Fruit fly (Drosophila melanogaster) whole organism, embryonic: ENCODE results near the gene Tim17b1.

Source experiments
- Antp ChIP-seq: fragments of 200-800 bp; sonication (Bioruptor generic); optimal IDR thresholded peaks from 3 replicates; lab custom pipeline; 2016; ENCODE audit warnings: missing biosample characterization, missing genetic modification characterization
- Bdp1 ChIP-seq: fragments of 200-800 bp; sonication (Bioruptor generic); optimal IDR thresholded peaks from 3 replicates; lab custom pipeline; 2016; ENCODE audit warnings: missing biosample characterization, missing genetic modification characterization
- Blimp-1 ChIP-seq: fragments of 200-800 bp; sonication (Bioruptor generic); optimal IDR thresholded peaks from 3 replicates; lab custom pipeline; 2018; ENCODE audit warnings: missing biosample characterization, missing genetic modification characterization, mild to moderate bottlenecking, moderate library complexity, missing genetic modification reagents
- CG10209 ChIP-seq: fragments of 200-800 bp; sonication (Bioruptor generic); optimal IDR thresholded peaks from 3 replicates; lab custom pipeline; 2017; ENCODE audit warnings: missing biosample characterization, mild to moderate bottlenecking, missing genetic modification characterization, missing genetic modification reagents
- CG11695 ChIP-seq: fragments of 200-800 bp; sonication (Bioruptor generic); IDR thresholded peaks from 3 replicates; pipeline ENCODE4 v1.3.6; 2022; ENCODE audit warnings: missing biosample characterization, missing genetic modification characterization
- CG12155 ChIP-seq: fragments of 200-800 bp; sonication (Bioruptor generic); optimal IDR thresholded peaks from 3 replicates; lab custom pipeline; 2016; ENCODE audit warnings: missing biosample characterization, missing genetic modification characterization
- CG12236 ChIP-seq: fragments of 200-800 bp; sonication (Bioruptor generic); optimal IDR thresholded peaks from 2 replicates; lab custom pipeline; 2016; ENCODE audit warnings: missing biosample characterization, missing genetic modification characterization
- CG15269 ChIP-seq: fragments of 200-800 bp; sonication (Bioruptor generic); optimal IDR thresholded peaks from 2 replicates; lab custom pipeline; 2018; ENCODE audit warnings: missing biosample characterization, mild to moderate bottlenecking, missing genetic modification characterization, moderate library complexity
- CG16815 ChIP-seq: fragments of 200-800 bp; sonication (Bioruptor generic); optimal IDR thresholded peaks from 3 replicates; lab custom pipeline; 2017; ENCODE audit warnings: missing biosample characterization, mild to moderate bottlenecking, missing genetic modification characterization
- CG17328 ChIP-seq: fragments of 200-800 bp; sonication (Bioruptor generic); IDR thresholded peaks from 2 replicates; pipeline ENCODE4 v1.3.6; 2022; ENCODE audit warnings: missing biosample characterization, missing genetic modification characterization
- CG17359 ChIP-seq: fragments of 200-800 bp; sonication (Bioruptor generic); optimal IDR thresholded peaks from 3 replicates; lab custom pipeline; 2018; ENCODE audit warnings: missing biosample characterization, mild to moderate bottlenecking, missing genetic modification characterization, moderate library complexity
- CG18011 ChIP-seq: fragments of 200-800 bp; sonication (Bioruptor generic); optimal IDR thresholded peaks from 2 replicates; lab custom pipeline; 2017; ENCODE audit warnings: missing biosample characterization, missing genetic modification characterization, mild to moderate bottlenecking, moderate library complexity, missing genotype
- CG32767 ChIP-seq: fragments of 200-800 bp; sonication (Bioruptor generic); IDR thresholded peaks from 2 replicates; pipeline ENCODE4 v1.3.6; 2022; ENCODE audit warnings: missing biosample characterization, missing genetic modification characterization
- CG5245 ChIP-seq: fragments of 200-800 bp; sonication (Bioruptor generic); optimal IDR thresholded peaks from 3 replicates; lab custom pipeline; 2016; ENCODE audit warnings: missing biosample characterization, missing genetic modification characterization
- CG7786 ChIP-seq: fragments of 200-800 bp; sonication (Bioruptor generic); optimal IDR thresholded peaks from 2 replicates; lab custom pipeline; 2016; ENCODE audit warnings: missing biosample characterization, missing genetic modification characterization
- CG9727 ChIP-seq: fragments of 200-800 bp; sonication (Bioruptor generic); optimal IDR thresholded peaks from 3 replicates; lab custom pipeline; 2017; ENCODE audit warnings: missing biosample characterization, mild to moderate bottlenecking, missing genetic modification characterization
- Chrac-16 ChIP-seq: fragments of 200-800 bp; sonication (Bioruptor generic); optimal IDR thresholded peaks from 3 replicates; lab custom pipeline; 2016; ENCODE audit warnings: missing biosample characterization, missing genetic modification characterization
- CoRest ChIP-seq: fragments of 200-800 bp; sonication (Bioruptor generic); optimal IDR thresholded peaks from 3 replicates; lab custom pipeline; 2018; ENCODE audit warnings: missing biosample characterization, mild to moderate bottlenecking, missing genetic modification characterization, moderate library complexity
- Dbx ChIP-seq: fragments of 200-800 bp; sonication (Bioruptor generic); IDR thresholded peaks from 3 replicates; pipeline ENCODE4 v1.3.6; 2022; ENCODE audit warnings: missing biosample characterization, missing genetic modification characterization
- Gug ChIP-seq: fragments of 200-800 bp; sonication (Bioruptor generic); IDR thresholded peaks from 4 replicates; pipeline ENCODE4 v1.3.6; 2022; ENCODE audit warnings: missing biosample characterization, missing genetic modification characterization
- Hand ChIP-seq: fragments of 200-800 bp; sonication (Bioruptor generic); optimal IDR thresholded peaks from 2 replicates; lab custom pipeline; 2017; ENCODE audit warnings: mild to moderate bottlenecking, missing biosample characterization, missing genetic modification reagents, missing genetic modification characterization
- Neu2 ChIP-seq: fragments of 200-800 bp; sonication (Bioruptor generic); optimal IDR thresholded peaks from 3 replicates; lab custom pipeline; 2016; ENCODE audit warnings: missing biosample characterization, missing genetic modification characterization, borderline replicate concordance
- Nf-YA ChIP-seq: fragments of 200-800 bp; sonication (Bioruptor generic); IDR thresholded peaks from 2 replicates; pipeline ENCODE4 v1.3.6; 2022; ENCODE audit warnings: missing biosample characterization, missing genetic modification characterization
- Side ChIP-seq: fragments of 200-800 bp; sonication (Bioruptor generic); optimal IDR thresholded peaks from 2 replicates; lab custom pipeline; 2016; ENCODE audit warnings: missing biosample characterization, missing genetic modification characterization
- Xrp1 ChIP-seq: fragments of 200-800 bp; sonication (Bioruptor generic); IDR thresholded peaks from 2 replicates; pipeline ENCODE4 v1.3.6; 2022; ENCODE audit warnings: missing biosample characterization, missing genetic modification characterization
- ase ChIP-seq: fragments of 200-800 bp; sonication (Bioruptor generic); IDR thresholded peaks from 3 replicates; pipeline ENCODE4 v1.3.6; 2022; ENCODE audit warnings: missing biosample characterization, missing genetic modification characterization
- da ChIP-seq: fragments of 200-800 bp; sonication (Bioruptor generic); optimal IDR thresholded peaks from 2 replicates; lab custom pipeline; 2016; ENCODE audit warnings: missing biosample characterization, missing genetic modification characterization
- dmrt99B ChIP-seq: fragments of 200-800 bp; sonication (Bioruptor generic); optimal IDR thresholded peaks from 2 replicates; lab custom pipeline; 2018; ENCODE audit warnings: missing biosample characterization, mild to moderate bottlenecking, missing genetic modification characterization, moderate library complexity
- dpn ChIP-seq, 2 experiments: fragments of 200-800 bp; sonication (Bioruptor generic); optimal IDR thresholded peaks; 3 replicates each; lab custom pipeline; 2016; ENCODE audit warnings: missing biosample characterization in 2 of 2, missing genetic modification characterization in 2 of 2
- esg ChIP-seq: fragments of 200-800 bp; sonication (Bioruptor generic); conservative IDR thresholded peaks from 2 replicates; pipeline ENCODE4 v1.3.6; 2022; ENCODE audit warnings: missing biosample characterization, missing genetic modification characterization
- eyg ChIP-seq: fragments of 200-800 bp; sonication (Bioruptor generic); optimal IDR thresholded peaks from 3 replicates; lab custom pipeline; 2016; ENCODE audit warnings: missing biosample characterization, missing genetic modification characterization
- fd64A ChIP-seq: fragments of 200-800 bp; sonication (Bioruptor generic); optimal IDR thresholded peaks from 3 replicates; lab custom pipeline; 2018; ENCODE audit warnings: missing biosample characterization, mild to moderate bottlenecking, missing genetic modification characterization
- hkb ChIP-seq, 2 experiments: fragments of 200-800 bp in 1 of 2; fragments of >200 bp in 1 of 2; sonication (Bioruptor generic) in 1 of 2; IDR thresholded peaks in 1 of 2; optimal IDR thresholded peaks in 1 of 2; 2 replicates each; pipeline versions ENCODE4 v1.3.6 to Lab custom; 2017 to 2022; ENCODE audit warnings: missing biosample characterization in 1 of 2, missing genetic modification characterization in 1 of 2
- hth ChIP-seq: fragments of >200 bp; optimal IDR thresholded peaks from 2 replicates; lab custom pipeline; 2017; ENCODE audit warnings: inconsistent platforms
- lab ChIP-seq: fragments of 200-800 bp; sonication (Bioruptor generic); optimal IDR thresholded peaks from 3 replicates; lab custom pipeline; 2017; ENCODE audit warnings: missing biosample characterization, missing genetic modification characterization, mild to moderate bottlenecking, moderate library complexity, missing genetic modification reagents
- lilli ChIP-seq: fragments of 200-800 bp; sonication (Bioruptor generic); optimal IDR thresholded peaks from 3 replicates; lab custom pipeline; 2016; ENCODE audit warnings: missing biosample characterization, missing genetic modification characterization
- nom ChIP-seq: fragments of 200-800 bp; sonication (Bioruptor generic); optimal IDR thresholded peaks from 2 replicates; lab custom pipeline; 2017; ENCODE audit warnings: missing biosample characterization, missing genetic modification characterization, mild to moderate bottlenecking, moderate library complexity, missing genetic modification reagents
- p53 ChIP-seq: fragments of 200-800 bp; sonication (Bioruptor generic); optimal IDR thresholded peaks from 2 replicates; lab custom pipeline; 2016; ENCODE audit warnings: missing biosample characterization, missing genetic modification characterization
- pan ChIP-seq, 4 experiments: fragments of >200 bp in 3 of 4; fragments of 200-800 bp in 1 of 4; sonication (Bioruptor generic) in 1 of 4; optimal IDR thresholded peaks in 3 of 4; IDR thresholded peaks in 1 of 4; 2 replicates each; pipeline versions ENCODE4 v1.3.6 to Lab custom; 2017 to 2022; ENCODE audit warnings: missing biosample characterization in 2 of 4, missing genetic modification characterization in 2 of 4, mixed read lengths in 1 of 4
- phol ChIP-seq: fragments of 200-800 bp; sonication (Bioruptor generic); optimal IDR thresholded peaks from 3 replicates; lab custom pipeline; 2018; ENCODE audit warnings: missing biosample characterization, mild to moderate bottlenecking, missing genetic modification characterization, moderate library complexity
- sens ChIP-seq: fragments of 200-800 bp; sonication (Bioruptor generic); peaks from one replicate; lab custom pipeline; 2016; ENCODE audit warnings: missing biosample characterization, missing genetic modification characterization
- slp2 ChIP-seq: fragments of 200-800 bp; sonication (Bioruptor generic); optimal IDR thresholded peaks from 2 replicates; lab custom pipeline; 2016; ENCODE audit warnings: missing biosample characterization, missing genetic modification characterization
- sug ChIP-seq: fragments of 200-800 bp; optimal IDR thresholded peaks from 2 replicates; lab custom pipeline; 2019; ENCODE audit warnings: missing biosample characterization, mild to moderate bottlenecking, missing genetic modification characterization, moderate library complexity
- tgo ChIP-seq: fragments of 200-800 bp; sonication (Bioruptor generic); IDR thresholded peaks from 3 replicates; pipeline ENCODE4 v1.3.6; 2022; ENCODE audit warnings: missing biosample characterization, missing genetic modification characterization
- tio ChIP-seq: fragments of 200-800 bp; sonication (Bioruptor generic); optimal IDR thresholded peaks from 2 replicates; lab custom pipeline; 2017; ENCODE audit warnings: missing biosample characterization, missing genetic modification characterization, inconsistent platforms
- tll ChIP-seq, 2 experiments: fragments of 200-800 bp in 1 of 2; fragments of >200 bp in 1 of 2; sonication (Bioruptor generic) in 1 of 2; optimal IDR thresholded peaks; 2 replicates each; lab custom pipeline; 2017 to 2019; ENCODE audit warnings: missing biosample characterization in 2 of 2, missing genetic modification characterization in 2 of 2, mild to moderate bottlenecking in 1 of 2, moderate library complexity in 1 of 2
- usp ChIP-seq: fragments of >200 bp; optimal IDR thresholded peaks from 2 replicates; lab custom pipeline; 2017; ENCODE audit warnings: missing biosample characterization, missing genetic modification characterization
- zfh2 ChIP-seq: fragments of 200-800 bp; sonication (Bioruptor generic); optimal IDR thresholded peaks from 2 replicates; lab custom pipeline; 2016; ENCODE audit warnings: missing biosample characterization, missing genetic modification characterization

Gene Tim17b1

dm6 chr3R:5250530-5251242 lies 49.3 kb upstream of the Tim17b1 start (continued):
- TF ChIP-seq lilli (GFP tag; lab: Kevin White, UChicago) (peak; percentile 13), Blimp-1 (GFP tag; lab: Kevin White, UChicago) (no peak), sug (tag; lab: Kevin White, UChicago) (peak; percentile 8), CG7786 (GFP tag; lab: Kevin White, UChicago) (peak; percentile 22), CG17328 (GFP tag; lab: Robert Waterston, UW) (0 out of 2 replicates have a peak, but pooled peaks have one; percentile 19), Chrac-16 (peak; percentile 39), p53 (GFP tag; lab: Kevin White, UChicago) (no peak), Antp (GFP tag; lab: Kevin White, UChicago) (peak; percentile 41), slp2 (GFP tag; lab: Kevin White, UChicago) (no peak), sens (GFP tag; lab: Kevin White, UChicago) (peak; percentile 88), fd64A (GFP tag; lab: Kevin White, UChicago) (no peak), CG12236 (GFP tag; lab: Kevin White, UChicago) (no peak), CG17359 (tag; lab: Kevin White, UChicago) (peak; percentile 21), phol (tag; lab: Kevin White, UChicago) (peak; percentile 72), CG9727 (GFP tag; lab: Kevin White, UChicago) (peak; percentile 8), Xrp1 (peak; percentile 21; the same call in 1 of the 2 replicates), lab (GFP tag; lab: Kevin White, UChicago) (peak; percentile 58), tio (GFP tag; lab: Kevin White, UChicago) (peak; percentile 20), Side (peak; percentile 30), esg (GFP tag; lab: Robert Waterston, UW) (no peak), tgo (GFP tag; lab: Robert Waterston, UW) (peak; percentile 25; the same call in 2 of the 3 replicates), hkb (optimal IDR thresholded peaks at IDR 0.05; lab: Kevin White, UChicago) (no peak), hkb (GFP tag; IDR thresholded peaks at IDR 0.05; lab: Robert Waterston, UW) (peak; percentile 34; the same call in 1 of the 2 replicates), dmrt99B (tag; lab: Kevin White, UChicago) (peak; percentile 9), Bdp1 (GFP tag; lab: Kevin White, UChicago) (no peak), tll (GFP tag; optimal IDR thresholded peaks at IDR 0.05; lab: Kevin White, UChicago) (no peak), nom (GFP tag; lab: Kevin White, UChicago) (peak; percentile 7), usp (GFP tag; lab: Kevin White, UChicago) (no peak), pan (optimal IDR thresholded peaks at IDR 0.05; lab: Kevin White, UChicago) (no peak), pan (GFP tag; optimal IDR thresholded peaks at IDR 0.05 in 1 of 2, IDR thresholded peaks at IDR 0.05 in 1 of 2) (peak in 1 of 2 experiments; percentile 27), CG12155 (GFP tag; lab: Kevin White, UChicago) (peak; percentile 1), dpn (GFP tag; optimal IDR thresholded peaks at IDR 0.05; lab: Kevin White, UChicago) (peak; percentile 11 to 21), eyg (GFP tag; lab: Kevin White, UChicago) (peak; percentile 2), Gug (GFP tag; lab: Robert Waterston, UW) (0 out of 4 replicates have a peak, but pooled peaks have one; percentile 22), zfh2 (peak; percentile 24), CG15269 (tag; lab: Kevin White, UChicago) (peak; percentile 26), CG5245 (peak; percentile 3), Dbx (0 out of 3 replicates have a peak, but pooled peaks have one; percentile 15)

dm6 chr3R:5251243-5251865 lies 48.6 kb upstream of the Tim17b1 start, which contains the start of gene CtsF:
CtsF (minus strand) TSS chr3R:5251745.
- TF ChIP-seq ase: no peak
- peak; percentile 48 for TF ChIP-seq Hand (GFP tag; lab: Kevin White, UChicago)
- TF ChIP-seq hth (lab: Kevin White, UChicago): no peak
- peak; percentile 34 for TF ChIP-seq CoRest (tag; lab: Kevin White, UChicago)
- TF ChIP-seq Neu2 (GFP tag; lab: Kevin White, UChicago): peak; percentile 99
- TF ChIP-seq Nf-YA (GFP tag; lab: Robert Waterston, UW): no peak
- no peak for TF ChIP-seq CG32767 (GFP tag; lab: Robert Waterston, UW)
- no peak for TF ChIP-seq CG10209 (GFP tag; lab: Kevin White, UChicago)
- TF ChIP-seq CG16815 (GFP tag; lab: Kevin White, UChicago): no peak
- TF ChIP-seq CG18011: no peak
- no peak for TF ChIP-seq CG11695 (GFP tag; lab: Robert Waterston, UW)
- no peak for TF ChIP-seq da (GFP tag; lab: Kevin White, UChicago)
